Worm (Caenorhabditis elegans): ENCODE measurements around the gene sqv-1.

Gene sqv-1

DNA sequence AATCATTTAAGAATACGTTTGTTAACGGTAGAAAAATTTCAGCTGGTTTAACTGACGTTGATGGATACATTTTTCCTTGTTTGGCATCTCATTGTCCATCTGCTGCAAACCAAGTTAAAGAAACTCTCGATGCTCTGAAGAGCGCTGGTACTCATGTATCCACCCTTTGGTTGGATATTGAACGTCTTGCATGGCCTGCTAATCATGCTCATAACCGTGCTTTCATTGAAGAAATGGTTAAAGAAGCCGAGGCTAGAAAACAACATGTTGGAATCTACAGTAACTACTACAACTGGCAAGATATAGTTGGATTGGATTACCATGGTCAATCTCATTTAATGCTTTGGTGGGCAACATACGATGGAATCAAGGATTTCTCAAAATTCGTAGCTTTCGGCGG lies 27.9 kb upstream of the sqv-1 start:
- TF ChIP-seq nhr-67 (tag; optimal IDR thresholded peaks at IDR 0.05) (no peak), mdl-1 (tag; optimal IDR thresholded peaks at IDR 0.05) (no peak), unc-62 (GFP tag; optimal IDR thresholded peaks at IDR 0.05) (no peak), ceh-82 (tag; optimal IDR thresholded peaks at IDR 0.05) (no peak), fkh-2 (tag; optimal IDR thresholded peaks at IDR 0.05) (no peak), ceh-16 (tag; optimal IDR thresholded peaks at IDR 0.05) (no peak), elt-1 (tag; optimal IDR thresholded peaks at IDR 0.05) (no peak), sea-2 (GFP tag; optimal IDR thresholded peaks at IDR 0.05) (no peak), nhr-28 (tag; optimal IDR thresholded peaks at IDR 0.05) (no peak), nfya-1 (tag; optimal IDR thresholded peaks at IDR 0.05; ENCODE audit: insufficient read depth) (no peak), unc-39 (tag; optimal IDR thresholded peaks at IDR 0.05) (no peak)

DNA sequence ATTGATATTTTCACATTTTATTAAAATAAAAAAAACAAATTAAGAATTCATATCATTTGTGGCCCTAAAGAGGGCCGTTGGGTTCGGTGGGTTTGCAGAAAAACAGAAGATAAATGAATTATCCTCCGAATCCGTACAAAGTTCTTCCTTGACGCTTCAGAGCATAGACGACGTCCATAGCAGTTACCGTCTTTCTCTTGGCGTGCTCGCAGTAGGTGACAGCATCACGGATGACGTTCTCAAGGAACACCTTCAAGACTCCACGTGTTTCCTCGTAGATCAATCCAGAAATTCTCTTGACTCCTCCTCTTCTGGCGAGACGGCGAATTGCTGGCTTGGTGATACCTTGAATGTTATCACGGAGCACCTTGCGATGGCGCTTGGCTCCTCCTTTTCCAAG lies 27.4 kb upstream of the sqv-1 start:
- TF ChIP-seq lsy-12 (tag; optimal IDR thresholded peaks at IDR 0.05) = no peak
- no peak for TF ChIP-seq tbx-2 (tag; optimal IDR thresholded peaks at IDR 0.05)
- TF ChIP-seq fkh-2 (tag; optimal IDR thresholded peaks at IDR 0.05) = no peak
- no peak for TF ChIP-seq R02D3.7 (tag; optimal IDR thresholded peaks at IDR 0.05)
- TF ChIP-seq nhr-43 (tag; optimal IDR thresholded peaks at IDR 0.05; ENCODE audit: poor library complexity, severe bottlenecking) = no peak
- no peak for TF ChIP-seq nhr-67 (tag; optimal IDR thresholded peaks at IDR 0.05)
- TF ChIP-seq eor-1 (tag; optimal IDR thresholded peaks at IDR 0.05) = no peak
- no peak for TF ChIP-seq elt-3 (tag; optimal IDR thresholded peaks at IDR 0.05)

DNA sequence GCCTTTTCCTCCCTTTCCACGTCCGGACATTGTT lies 27.1 kb upstream of the sqv-1 start, which contains the start of gene his-31:
his-31 (minus strand) TSS at position 30 of the 34 bp plus-strand sequence.
- TF ChIP-seq ceh-16 (tag; optimal IDR thresholded peaks at IDR 0.05) (no peak), ceh-9 (tag; optimal IDR thresholded peaks at IDR 0.05) (no peak), ceh-28 (tag; optimal IDR thresholded peaks at IDR 0.05) (no peak), nhr-43 (tag; optimal IDR thresholded peaks at IDR 0.05; ENCODE audit: poor library complexity, severe bottlenecking) (no peak), fos-1 (tag; optimal IDR thresholded peaks at IDR 0.05) (no peak), nhr-77 (tag; optimal IDR thresholded peaks at IDR 0.05) (no peak), pha-4 (tag; optimal IDR thresholded peaks at IDR 0.05) (no peak)

DNA sequence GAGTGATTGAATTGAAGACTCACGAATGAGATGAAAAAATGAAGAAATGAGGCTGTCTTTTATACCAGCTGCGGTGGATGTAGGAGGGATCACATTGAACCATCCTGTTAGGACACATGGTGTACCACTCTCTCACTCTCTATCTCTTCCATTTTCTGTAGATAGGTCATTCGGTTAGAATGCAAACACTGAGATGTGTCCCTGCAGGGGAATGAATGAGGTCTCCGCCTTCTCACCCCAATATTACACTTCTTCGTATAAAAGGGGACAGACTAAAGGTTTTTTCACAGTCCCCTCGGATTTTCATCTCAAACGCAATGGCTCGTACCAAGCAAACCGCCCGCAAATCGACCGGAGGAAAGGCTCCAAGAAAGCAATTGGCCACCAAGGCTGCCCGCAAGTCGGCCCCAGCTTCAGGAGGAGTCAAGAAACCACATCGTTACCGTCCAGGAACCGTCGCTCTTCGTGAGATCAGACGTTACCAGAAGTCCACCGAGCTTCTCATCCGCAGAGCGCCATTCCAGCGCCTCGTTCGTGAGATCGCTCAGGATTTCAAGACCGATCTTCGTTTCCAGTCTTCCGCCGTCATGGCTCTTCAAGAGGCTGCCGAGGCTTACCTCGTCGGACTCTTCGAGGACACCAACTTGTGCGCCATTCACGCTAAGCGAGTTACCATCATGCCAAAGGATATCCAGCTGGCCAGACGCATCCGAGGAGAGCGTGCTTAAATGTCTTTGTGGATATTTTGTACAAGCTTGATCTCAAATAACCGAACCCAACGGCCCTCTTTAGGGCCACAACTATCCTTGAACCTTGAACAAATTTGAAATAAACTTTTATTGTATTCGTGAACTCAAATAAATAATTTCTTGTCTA lies 26.7 kb upstream of the sqv-1 start, which contains the start of gene his-32:
his-32 (plus strand) TSS at position 318 of the 876 bp plus-strand sequence.
- TF ChIP-seq elt-1 (tag; optimal IDR thresholded peaks at IDR 0.05) (peak; percentile 48), lin-15B (tag; optimal IDR thresholded peaks at IDR 0.05) (peak; percentile 15), nhr-23 (tag; optimal IDR thresholded peaks at IDR 0.05) (peak; percentile 88), fkh-10 (GFP tag; optimal IDR thresholded peaks at IDR 0.05) (no peak), unc-39 (tag; optimal IDR thresholded peaks at IDR 0.05) (no peak), pha-4 (tag; optimal IDR thresholded peaks at IDR 0.05) (peak; percentile 42), lsy-12 (tag; optimal IDR thresholded peaks at IDR 0.05) (peak; percentile 43), skn-1 (tag; optimal IDR thresholded peaks at IDR 0.05) (no peak), nhr-43 (tag; optimal IDR thresholded peaks at IDR 0.05; ENCODE audit: poor library complexity, severe bottlenecking) (peak; percentile 26), ceh-9 (tag; optimal IDR thresholded peaks at IDR 0.05) (no peak), nhr-25 (tag; optimal IDR thresholded peaks at IDR 0.05) (peak; percentile 94)

- no peak for TF ChIP-seq hmg-11 (tag; optimal IDR thresholded peaks at IDR 0.05)
- TF ChIP-seq egl-27 (tag; optimal IDR thresholded peaks at IDR 0.05) = no peak
- no peak for TF ChIP-seq fkh-2 (tag; optimal IDR thresholded peaks at IDR 0.05)
- no peak for TF ChIP-seq aly-2 (tag; optimal IDR thresholded peaks at IDR 0.05)
- TF ChIP-seq pha-4 (tag; optimal IDR thresholded peaks at IDR 0.05) = no peak
- no peak for TF ChIP-seq nfya-1 (tag; optimal IDR thresholded peaks at IDR 0.05; ENCODE audit: insufficient read depth)
- no peak for TF ChIP-seq lin-15B (tag; optimal IDR thresholded peaks at IDR 0.05)
- TF ChIP-seq ceh-28 (tag; optimal IDR thresholded peaks at IDR 0.05) = no peak
- TF ChIP-seq ztf-11 (tag; optimal IDR thresholded peaks at IDR 0.05) = no peak
- no peak for TF ChIP-seq ZK546.5 (tag; optimal IDR thresholded peaks at IDR 0.05)
- no peak for TF ChIP-seq nhr-12 (tag; optimal IDR thresholded peaks at IDR 0.05)
- no peak for TF ChIP-seq eor-1 (tag; optimal IDR thresholded peaks at IDR 0.05)
- TF ChIP-seq nhr-23 (tag; optimal IDR thresholded peaks at IDR 0.05) = no peak
Measured at ce11 chrIV:8339636-8340035, 21.3 kb upstream of the sqv-1 start, which contains the start of gene lgc-6. lgc-6 (plus strand) TSS chrIV:8339936.

All from whole organism, L3 larva.